Fruit fly (Drosophila melanogaster) Kc167 (cell line): ENCODE results near the gene Acp65Aa.

Experiments
- Myc ChIP-seq: fragments of >200 bp; optimal IDR thresholded peaks from 2 replicates; lab custom pipeline; 2017; ENCODE audit warnings: missing external identifiers
- insv ChIP-seq: fragments of >200 bp; optimal IDR thresholded peaks from 3 replicates; lab custom pipeline; 2018; ENCODE audit warnings: missing external identifiers
- psq ChIP-seq: fragments of >200 bp; optimal IDR thresholded peaks from 2 replicates; lab custom pipeline; 2017; ENCODE audit warnings: missing external identifiers
- ttk ChIP-seq: sonication (Bioruptor generic); optimal IDR thresholded peaks from 2 replicates; lab custom pipeline; 2017; ENCODE audit warnings: missing external identifiers

dm6 chr3L:6133546-6133945, 19.0 kb downstream of the Acp65Aa start, which contains the start of gene Lcp65Ag2:
- TF ChIP-seq ttk (no peak), Myc (lab: Kevin White, UChicago) (no peak), insv (lab: Kevin White, UChicago) (no peak), psq (no peak)
